Fruit fly (Drosophila melanogaster): ENCODE data around the gene Ssb-c31a.

Gene Ssb-c31a

dm6 chr2L:8198757-8199156 lies 12.4 kb upstream of the Ssb-c31a start, which contains the start of gene PGAP5 (continued):
- TF ChIP-seq tio (GFP tag; optimal IDR thresholded peaks at IDR 0.05), result no peak
- no peak for TF ChIP-seq slou (GFP tag; optimal IDR thresholded peaks at IDR 0.05)
- no peak for TF ChIP-seq Chrac-16 (GFP tag; optimal IDR thresholded peaks at IDR 0.05)
- TF ChIP-seq CG6813 (GFP tag; optimal IDR thresholded peaks at IDR 0.05), result no peak
- peak; percentile 48 for TF ChIP-seq CG12659 (GFP tag; optimal IDR thresholded peaks at IDR 0.05)
- TF ChIP-seq unc-4 (GFP tag; IDR thresholded peaks at IDR 0.05; ENCODE audit: partially characterized antibody), result peak; percentile 98
- TF ChIP-seq Rfx (GFP tag; IDR thresholded peaks at IDR 0.05), result peak; percentile 63; the same call in 1 of the 2 replicates
- no peak for TF ChIP-seq sc (optimal IDR thresholded peaks at IDR 0.05)
- TF ChIP-seq sc (GFP tag; optimal IDR thresholded peaks at IDR 0.05), result no peak
- peak; percentile 2 for TF ChIP-seq zfh2 (GFP tag; optimal IDR thresholded peaks at IDR 0.05)
- peak; percentile 28 for TF ChIP-seq nmo (GFP tag; optimal IDR thresholded peaks at IDR 0.05)
- TF ChIP-seq CG17359 (tag; optimal IDR thresholded peaks at IDR 0.05), result no peak
- no peak for TF ChIP-seq tap (tag; optimal IDR thresholded peaks at IDR 0.05)
- TF ChIP-seq CG33557 (GFP tag; optimal IDR thresholded peaks at IDR 0.05), result no peak
- peak; percentile 29 for TF ChIP-seq CG12155 (GFP tag; optimal IDR thresholded peaks at IDR 0.05)
- no peak for TF ChIP-seq Bteb2 (GFP tag; optimal IDR thresholded peaks at IDR 0.05)
- TF ChIP-seq cwo (GFP tag; optimal IDR thresholded peaks at IDR 0.05), result no peak
- peak; percentile 76; the same call in 2 of the 3 replicates for TF ChIP-seq Dbx (GFP tag; IDR thresholded peaks at IDR 0.05)
- peak; percentile 35 for TF ChIP-seq CG3995 (GFP tag; optimal IDR thresholded peaks at IDR 0.05)
- TF ChIP-seq ato (GFP tag; IDR thresholded peaks at IDR 0.05; ENCODE audit: partially characterized antibody), result peak; percentile 85
- TF ChIP-seq vfl (GFP tag; optimal IDR thresholded peaks at IDR 0.05), result no peak
- TF ChIP-seq Mes4 (GFP tag; optimal IDR thresholded peaks at IDR 0.05), result no peak
- no peak for TF ChIP-seq zf30C (GFP tag; optimal IDR thresholded peaks at IDR 0.05)
- TF ChIP-seq fd96Cb (tag; optimal IDR thresholded peaks at IDR 0.05), result no peak
- peak; percentile 22 for TF ChIP-seq CG2712 (tag; optimal IDR thresholded peaks at IDR 0.05)
- TF ChIP-seq chif (GFP tag; optimal IDR thresholded peaks at IDR 0.05), result no peak
- TF ChIP-seq CG7786 (GFP tag; optimal IDR thresholded peaks at IDR 0.05), result peak; percentile 21
- no peak for TF ChIP-seq pum (GFP tag; optimal IDR thresholded peaks at IDR 0.05)
- no peak for TF ChIP-seq CG6765 (GFP tag; optimal IDR thresholded peaks at IDR 0.05)
- TF ChIP-seq CG8944 (GFP tag; optimal IDR thresholded peaks at IDR 0.05), result no peak
- no peak for TF ChIP-seq CG4820 (GFP tag; optimal IDR thresholded peaks at IDR 0.05)
- no peak for TF ChIP-seq CG12236 (GFP tag; optimal IDR thresholded peaks at IDR 0.05)
- no peak for TF ChIP-seq PHDP (tag; optimal IDR thresholded peaks at IDR 0.05)
- peak; percentile 19 for TF ChIP-seq corto (GFP tag; optimal IDR thresholded peaks at IDR 0.05)
- TF ChIP-seq hb (GFP tag; IDR thresholded peaks at IDR 0.05; ENCODE audit: partially characterized antibody), result peak; percentile 79
- TF ChIP-seq CG1647 (GFP tag; optimal IDR thresholded peaks at IDR 0.05), result no peak
- no peak for TF ChIP-seq zfh1 (GFP tag; IDR thresholded peaks at IDR 0.05)
- peak; percentile 91 for TF ChIP-seq knrl (GFP tag; IDR thresholded peaks at IDR 0.05; ENCODE audit: partially characterized antibody)
- TF ChIP-seq CG33213 (GFP tag; optimal IDR thresholded peaks at IDR 0.05), result no peak
- TF ChIP-seq CG12104 (GFP tag; optimal IDR thresholded peaks at IDR 0.05), result no peak
- no peak for TF ChIP-seq CG6175 (GFP tag; IDR thresholded peaks at IDR 0.05)
- TF ChIP-seq lov (optimal IDR thresholded peaks at IDR 0.05), result no peak
- no peak for TF ChIP-seq lov (GFP tag; IDR thresholded peaks at IDR 0.05)
- peak; percentile 2 for TF ChIP-seq CG4854 (GFP tag; optimal IDR thresholded peaks at IDR 0.05)
- peak; percentile 30 for TF ChIP-seq mam (GFP tag; optimal IDR thresholded peaks at IDR 0.05)
- TF ChIP-seq Mad (GFP tag; optimal IDR thresholded peaks at IDR 0.05), result peak; percentile 5
- TF ChIP-seq CG6272 (GFP tag; IDR thresholded peaks at IDR 0.05), result no peak
- TF ChIP-seq ara (GFP tag; IDR thresholded peaks at IDR 0.05), result no peak
- TF ChIP-seq insv (GFP tag; optimal IDR thresholded peaks at IDR 0.05), result no peak
- no peak for TF ChIP-seq ttk (GFP tag; IDR thresholded peaks at IDR 0.05)
- TF ChIP-seq gsb-n (tag; optimal IDR thresholded peaks at IDR 0.05), result no peak
- TF ChIP-seq mld (GFP tag; IDR thresholded peaks at IDR 0.05; ENCODE audit: partially characterized antibody), result peak; percentile 74; the same call in 2 of the 3 replicates

Measured in whole organism, embryonic.